Worm (Caenorhabditis elegans) whole organism, early embryonic: ENCODE results near the gene cyp-33C5.

ENCODE experiments used
- B0310.2 ChIP-seq: sonication (generic microtip); optimal IDR thresholded peaks from 2 replicates; lab custom pipeline; 2016; ENCODE audit warnings: mild to moderate bottlenecking, missing genetic modification characterization, missing compliant biosample characterization
- F13C5.2 ChIP-seq: sonication (generic microtip); optimal IDR thresholded peaks from 2 replicates; lab custom pipeline; 2017; ENCODE audit warnings: mild to moderate bottlenecking, missing genetic modification characterization, inconsistent platforms, missing compliant biosample characterization
- ama-1 ChIP-seq: fragments of 150-350 bp; optimal IDR thresholded peaks from 2 replicates; lab custom pipeline; 2014
- ceh-13 ChIP-seq: fragments of 200-800 bp; sonication (Bioruptor generic); optimal IDR thresholded peaks from 2 replicates; lab custom pipeline; 2018; ENCODE audit warnings: mild to moderate bottlenecking, missing genetic modification characterization, missing compliant biosample characterization
- ets-7 ChIP-seq: sonication (generic microtip); optimal IDR thresholded peaks from 2 replicates; lab custom pipeline; 2016; ENCODE audit warnings: missing genotype, missing genetic modification characterization, missing compliant biosample characterization
- flt-1 ChIP-seq: fragments of 200-800 bp; sonication (Bioruptor generic); IDR thresholded peaks from 2 replicates; pipeline ENCODE4 v1.3.6; 2022; ENCODE audit warnings: missing genetic modification characterization, missing compliant biosample characterization
- hmg-4 ChIP-seq: fragments of 200-800 bp; sonication (Bioruptor generic); optimal IDR thresholded peaks from 2 replicates; lab custom pipeline; 2018; ENCODE audit warnings: mild to moderate bottlenecking, missing genetic modification characterization, missing compliant biosample characterization
- pes-1 ChIP-seq: fragments of 200-800 bp; sonication (Bioruptor generic); IDR thresholded peaks from 2 replicates; pipeline ENCODE4 v1.3.6; 2022; ENCODE audit warnings: missing genetic modification reagents, missing genetic modification characterization, missing compliant biosample characterization
- scrt-1 ChIP-seq: fragments of 200-800 bp; sonication (Bioruptor generic); IDR thresholded peaks from 2 replicates; pipeline ENCODE4 v1.3.6; 2022; ENCODE audit warnings: missing genetic modification characterization, missing compliant biosample characterization
- tbx-11 ChIP-seq: fragments of 200-800 bp; sonication (Bioruptor generic); IDR thresholded peaks from 2 replicates; pipeline ENCODE4 v1.3.6; 2022; ENCODE audit warnings: missing genetic modification characterization, missing compliant biosample characterization
- tbx-37 ChIP-seq: fragments of 200-800 bp; sonication (Bioruptor generic); conservative IDR thresholded peaks from 2 replicates; pipeline ENCODE4 v1.3.6; 2022; ENCODE audit warnings: missing genetic modification reagents, missing genetic modification characterization, missing compliant biosample characterization
- tra-4 ChIP-seq: sonication (generic microtip); optimal IDR thresholded peaks from 2 replicates; lab custom pipeline; 2017; ENCODE audit warnings: missing genetic modification characterization, missing compliant biosample characterization

ce11 chrV:2204080-2204479 is 40.7 kb upstream of the cyp-33C5 start, which contains the start of gene cyp-33C12:
- no peak for TF ChIP-seq scrt-1 (GFP tag; lab: Robert Waterston, UW)
- no peak for TF ChIP-seq ama-1
- no peak for TF ChIP-seq tbx-11
- TF ChIP-seq F13C5.2: no peak
- no peak for TF ChIP-seq tra-4 (tag; lab: Kevin White, UChicago)
- no peak for TF ChIP-seq hmg-4 (GFP tag; lab: Kevin White, UChicago)
- TF ChIP-seq ets-7 (tag; lab: Kevin White, UChicago): no peak
- TF ChIP-seq flt-1 (GFP tag; lab: Robert Waterston, UW): no peak
- TF ChIP-seq tbx-37 (GFP tag; lab: Robert Waterston, UW): no peak
- TF ChIP-seq ceh-13: no peak
- TF ChIP-seq pes-1 (GFP tag; lab: Robert Waterston, UW): no peak
- no peak for TF ChIP-seq B0310.2 (tag; lab: Kevin White, UChicago)
